Fruit fly (Drosophila melanogaster) whole organism, embryonic: ENCODE measurements around the gene Cep290.

ENCODE experiments used
- Adf1 ChIP-seq: fragments of 200-800 bp; sonication (Bioruptor generic); IDR thresholded peaks from 2 replicates; pipeline ENCODE4 v1.3.6; 2022; ENCODE audit warnings: missing biosample characterization, missing genetic modification characterization
- Atf3 ChIP-seq: fragments of 200-800 bp; sonication (Bioruptor generic); optimal IDR thresholded peaks from 3 replicates; lab custom pipeline; 2016; ENCODE audit warnings: missing biosample characterization, missing genetic modification characterization
- Bdp1 ChIP-seq: fragments of 200-800 bp; sonication (Bioruptor generic); optimal IDR thresholded peaks from 3 replicates; lab custom pipeline; 2016; ENCODE audit warnings: missing biosample characterization, missing genetic modification characterization
- CG11093 ChIP-seq: fragments of 200-800 bp; sonication (Bioruptor generic); IDR thresholded peaks from 3 replicates; pipeline ENCODE4 v1.3.6; 2022; ENCODE audit warnings: missing biosample characterization, missing genetic modification characterization
- CG11456 ChIP-seq: fragments of 200-800 bp; sonication (Bioruptor generic); IDR thresholded peaks from 3 replicates; pipeline ENCODE4 v1.3.6; 2022; ENCODE audit warnings: missing biosample characterization, missing genetic modification characterization
- CG15011 ChIP-seq: fragments of 200-800 bp; sonication (Bioruptor generic); optimal IDR thresholded peaks from 3 replicates; lab custom pipeline; 2018; ENCODE audit warnings: missing biosample characterization, mild to moderate bottlenecking, missing genetic modification characterization
- CG16779 ChIP-seq: fragments of 200-800 bp; sonication (Bioruptor generic); IDR thresholded peaks from 2 replicates; pipeline ENCODE4 v1.3.6; 2022; ENCODE audit warnings: missing biosample characterization, missing genetic modification characterization
- CG16813 ChIP-seq: fragments of 200-800 bp; sonication (Bioruptor generic); IDR thresholded peaks from 3 replicates; pipeline ENCODE4 v1.3.6; 2022; ENCODE audit warnings: missing biosample characterization, missing genetic modification characterization; ENCODE audit not compliant: partially characterized antibody
- CG18619 ChIP-seq: fragments of 200-800 bp; sonication (Bioruptor generic); optimal IDR thresholded peaks from 3 replicates; lab custom pipeline; 2017; ENCODE audit warnings: missing biosample characterization, mild to moderate bottlenecking, missing genetic modification characterization
- CG3163 ChIP-seq: fragments of 200-800 bp; sonication (Bioruptor generic); optimal IDR thresholded peaks from 3 replicates; lab custom pipeline; 2016; ENCODE audit warnings: missing biosample characterization, missing genetic modification characterization
- CG34422 ChIP-seq: fragments of 200-800 bp; sonication (Bioruptor generic); IDR thresholded peaks from 3 replicates; pipeline ENCODE4 v1.3.6; 2022; ENCODE audit warnings: missing biosample characterization, missing genetic modification characterization
- CG4328 ChIP-seq: fragments of 200-800 bp; sonication (Bioruptor generic); optimal IDR thresholded peaks from 3 replicates; lab custom pipeline; 2017; ENCODE audit warnings: missing biosample characterization, missing genetic modification reagents, missing genetic modification characterization
- CG6254 ChIP-seq: fragments of 200-800 bp; sonication (Bioruptor generic); optimal IDR thresholded peaks from 3 replicates; lab custom pipeline; 2017; ENCODE audit warnings: mild to moderate bottlenecking, missing biosample characterization, missing genetic modification reagents, missing genetic modification characterization
- CG6791 ChIP-seq: fragments of 200-800 bp; sonication (Bioruptor generic); IDR thresholded peaks from 3 replicates; pipeline ENCODE4 v1.3.6; 2022; ENCODE audit warnings: missing biosample characterization, missing genetic modification characterization; ENCODE audit not compliant: partially characterized antibody
- Deaf1 ChIP-seq: fragments of 200-800 bp; optimal IDR thresholded peaks from 3 replicates; lab custom pipeline; 2019; ENCODE audit warnings: missing biosample characterization, mild to moderate bottlenecking, missing genetic modification characterization, moderate library complexity
- Doc3 ChIP-seq: fragments of 200-800 bp; sonication (Bioruptor generic); IDR thresholded peaks from 3 replicates; pipeline ENCODE4 v1.3.6; 2022; ENCODE audit warnings: missing biosample characterization, missing genetic modification characterization; ENCODE audit not compliant: partially characterized antibody
- Ets65A ChIP-seq: fragments of 200-800 bp; sonication (Bioruptor generic); peaks from one replicate; lab custom pipeline; 2016; ENCODE audit warnings: missing biosample characterization, missing genetic modification characterization
- Fer2 ChIP-seq: fragments of 200-800 bp; sonication (Bioruptor generic); optimal IDR thresholded peaks from 2 replicates; lab custom pipeline; 2018; ENCODE audit warnings: missing biosample characterization, mild to moderate bottlenecking, missing genetic modification characterization, moderate library complexity
- Hr39 ChIP-seq: fragments of >200 bp; optimal IDR thresholded peaks from 2 replicates; lab custom pipeline; 2017
- Hr78 ChIP-seq, 2 experiments: fragments of 200-800 bp in 1 of 2; fragments of >200 bp in 1 of 2; sonication (Bioruptor generic) in 1 of 2; optimal IDR thresholded peaks; 2 replicates each; lab custom pipeline; 2017 to 2019; ENCODE audit warnings: missing biosample characterization in 2 of 2, missing genetic modification characterization in 2 of 2, mild to moderate bottlenecking in 1 of 2, moderate library complexity in 1 of 2
- MESR4 ChIP-seq: fragments of 200-800 bp; sonication (Bioruptor generic); optimal IDR thresholded peaks from 2 replicates; lab custom pipeline; 2018; ENCODE audit warnings: missing biosample characterization, mild to moderate bottlenecking, missing genetic modification characterization, moderate library complexity
- Oli ChIP-seq: fragments of 200-800 bp; sonication (Bioruptor generic); optimal IDR thresholded peaks from 2 replicates; lab custom pipeline; 2018; ENCODE audit warnings: missing biosample characterization, mild to moderate bottlenecking, missing genetic modification characterization, moderate library complexity
- Spps ChIP-seq: fragments of 200-800 bp; sonication (Bioruptor generic); optimal IDR thresholded peaks from 2 replicates; lab custom pipeline; 2018; ENCODE audit warnings: missing biosample characterization, mild to moderate bottlenecking, missing genetic modification characterization
- TFAM ChIP-seq: fragments of 200-800 bp; sonication (Bioruptor generic); optimal IDR thresholded peaks from 2 replicates; lab custom pipeline; 2017; ENCODE audit warnings: missing biosample characterization, missing genetic modification characterization, inconsistent platforms
- Xrp1 ChIP-seq: fragments of 200-800 bp; sonication (Bioruptor generic); IDR thresholded peaks from 2 replicates; pipeline ENCODE4 v1.3.6; 2022; ENCODE audit warnings: missing biosample characterization, missing genetic modification characterization
- YL-1 ChIP-seq: fragments of 200-800 bp; sonication (Bioruptor generic); optimal IDR thresholded peaks from 3 replicates; lab custom pipeline; 2017; ENCODE audit warnings: missing biosample characterization, mild to moderate bottlenecking, missing genetic modification characterization
- abd-A ChIP-seq: fragments of 200-800 bp; sonication (Bioruptor generic); optimal IDR thresholded peaks from 3 replicates; lab custom pipeline; 2019; ENCODE audit warnings: missing biosample characterization, mild to moderate bottlenecking, missing genetic modification characterization, moderate library complexity
- al ChIP-seq: fragments of 200-800 bp; sonication (Bioruptor generic); IDR thresholded peaks from 2 replicates; pipeline ENCODE4 v1.3.6; 2022; ENCODE audit warnings: missing biosample characterization, missing genetic modification characterization
- ase ChIP-seq: fragments of 200-800 bp; sonication (Bioruptor generic); IDR thresholded peaks from 3 replicates; pipeline ENCODE4 v1.3.6; 2022; ENCODE audit warnings: missing biosample characterization, missing genetic modification characterization
- bbx ChIP-seq: fragments of 200-800 bp; sonication (Bioruptor generic); IDR thresholded peaks from 2 replicates; pipeline ENCODE4 v1.3.6; 2022; ENCODE audit warnings: missing biosample characterization, missing genetic modification characterization; ENCODE audit not compliant: partially characterized antibody
- br ChIP-seq: fragments of >200 bp; optimal IDR thresholded peaks from 2 replicates; lab custom pipeline; 2017
- cad ChIP-seq: fragments of >200 bp; optimal IDR thresholded peaks from 2 replicates; lab custom pipeline; 2017; ENCODE audit warnings: missing biosample characterization, missing genetic modification characterization
- chn ChIP-seq: fragments of 200-800 bp; sonication (Bioruptor generic); optimal IDR thresholded peaks from 2 replicates; lab custom pipeline; 2016; ENCODE audit warnings: missing biosample characterization, missing genetic modification characterization
- ci ChIP-seq: fragments of 200-800 bp; sonication (Bioruptor generic); IDR thresholded peaks from 3 replicates; pipeline ENCODE4 v1.3.6; 2022; ENCODE audit warnings: missing biosample characterization, missing genetic modification characterization
- corto ChIP-seq: fragments of 200-800 bp; sonication (Bioruptor generic); optimal IDR thresholded peaks from 2 replicates; lab custom pipeline; 2016; ENCODE audit warnings: missing biosample characterization, mild to moderate bottlenecking, missing genetic modification characterization, moderate library complexity
- dmrt11E ChIP-seq: fragments of 200-800 bp; sonication (Bioruptor generic); optimal IDR thresholded peaks from 3 replicates; lab custom pipeline; 2018; ENCODE audit warnings: missing biosample characterization, mild to moderate bottlenecking, missing genetic modification characterization, moderate library complexity
- fru ChIP-seq: fragments of >200 bp; optimal IDR thresholded peaks from 2 replicates; lab custom pipeline; 2017
- her ChIP-seq: fragments of 200-800 bp; sonication (Bioruptor generic); optimal IDR thresholded peaks from 2 replicates; lab custom pipeline; 2016; ENCODE audit warnings: missing biosample characterization, missing genetic modification characterization
- hkb ChIP-seq, 2 experiments: fragments of 200-800 bp in 1 of 2; fragments of >200 bp in 1 of 2; sonication (Bioruptor generic) in 1 of 2; IDR thresholded peaks in 1 of 2; optimal IDR thresholded peaks in 1 of 2; 2 replicates each; pipeline versions ENCODE4 v1.3.6 to Lab custom; 2017 to 2022; ENCODE audit warnings: missing biosample characterization in 1 of 2, missing genetic modification characterization in 1 of 2
- knrl ChIP-seq: fragments of 200-800 bp; sonication (Bioruptor generic); IDR thresholded peaks from 3 replicates; pipeline ENCODE4 v1.3.6; 2022; ENCODE audit warnings: missing biosample characterization, missing genetic modification characterization; ENCODE audit not compliant: partially characterized antibody
- lbe ChIP-seq: fragments of 200-800 bp; sonication (Bioruptor generic); optimal IDR thresholded peaks from 2 replicates; lab custom pipeline; 2016; ENCODE audit warnings: missing biosample characterization, mild to moderate bottlenecking, missing genetic modification characterization
- nerfin-2 ChIP-seq: fragments of 200-800 bp; sonication (Bioruptor generic); IDR thresholded peaks from 2 replicates; pipeline ENCODE4 v1.3.6; 2022; ENCODE audit warnings: missing biosample characterization, missing genetic modification characterization; ENCODE audit not compliant: partially characterized antibody
- p53 ChIP-seq: fragments of 200-800 bp; sonication (Bioruptor generic); optimal IDR thresholded peaks from 2 replicates; lab custom pipeline; 2016; ENCODE audit warnings: missing biosample characterization, missing genetic modification characterization
- prd ChIP-seq, 3 experiments: fragments of >200 bp in 2 of 3; fragments of 200-800 bp in 1 of 3; sonication (Bioruptor generic) in 1 of 3; optimal IDR thresholded peaks in 2 of 3; IDR thresholded peaks in 1 of 3; 2 replicates in 2 of 3; 3 replicates in 1 of 3; pipeline versions ENCODE4 v1.3.6 to Lab custom; 2017 to 2022; ENCODE audit warnings: missing biosample characterization in 1 of 3, missing genetic modification characterization in 1 of 3
- pum ChIP-seq: fragments of 200-800 bp; sonication (Bioruptor generic); optimal IDR thresholded peaks from 2 replicates; lab custom pipeline; 2016; ENCODE audit warnings: missing biosample characterization, missing genetic modification characterization
- ranshi ChIP-seq: fragments of 200-800 bp; sonication (Bioruptor generic); IDR thresholded peaks from 2 replicates; pipeline ENCODE4 v1.3.6; 2022; ENCODE audit warnings: missing biosample characterization, missing genetic modification characterization
- sc ChIP-seq, 3 experiments: fragments of >200 bp in 2 of 3; fragments of 200-800 bp in 1 of 3; sonication (Bioruptor generic) in 1 of 3; optimal IDR thresholded peaks; 2 replicates in 2 of 3; 3 replicates in 1 of 3; lab custom pipeline; 2017; ENCODE audit warnings: mild to moderate bottlenecking in 1 of 3, missing biosample characterization in 1 of 3, missing genetic modification characterization in 1 of 3, missing genetic modification reagents in 1 of 3
- sim ChIP-seq: fragments of 200-800 bp; sonication (Bioruptor generic); IDR thresholded peaks from 2 replicates; pipeline ENCODE4 v1.3.6; 2022; ENCODE audit warnings: missing biosample characterization, missing genetic modification characterization
- tll ChIP-seq, 2 experiments: fragments of 200-800 bp in 1 of 2; fragments of >200 bp in 1 of 2; sonication (Bioruptor generic) in 1 of 2; optimal IDR thresholded peaks; 2 replicates each; lab custom pipeline; 2017 to 2019; ENCODE audit warnings: missing biosample characterization in 2 of 2, missing genetic modification characterization in 2 of 2, mild to moderate bottlenecking in 1 of 2, moderate library complexity in 1 of 2

Gene Cep290

dm6 chr3L:802700-803273 lies 40.9 kb upstream of the Cep290 start (continued):
- no peak for TF ChIP-seq CG16813 (GFP tag; lab: Robert Waterston, UW)
- TF ChIP-seq ase (GFP tag; lab: Robert Waterston, UW) = peak; percentile 89
- peak; percentile 79 for TF ChIP-seq Atf3
- TF ChIP-seq CG16779 = peak; percentile 88
- peak; percentile 94 for TF ChIP-seq CG11456 (GFP tag; lab: Robert Waterston, UW)
- peak; percentile 93 for TF ChIP-seq CG34422
- TF ChIP-seq bbx = no peak
- TF ChIP-seq ci (GFP tag; lab: Robert Waterston, UW) = peak; percentile 97
- peak; percentile 70; the same call in 1 of the 2 replicates for TF ChIP-seq sim (GFP tag; lab: Robert Waterston, UW)
- no peak for TF ChIP-seq sc (optimal IDR thresholded peaks at IDR 0.05; lab: Kevin White, UChicago)
- TF ChIP-seq sc (GFP tag; optimal IDR thresholded peaks at IDR 0.05; lab: Kevin White, UChicago) = peak; percentile 67
- TF ChIP-seq CG18619 = peak; percentile 80
- TF ChIP-seq her (GFP tag; lab: Kevin White, UChicago) = peak; percentile 92
- TF ChIP-seq MESR4 (GFP tag; lab: Kevin White, UChicago) = peak; percentile 27
- no peak for TF ChIP-seq hkb (optimal IDR thresholded peaks at IDR 0.05; lab: Kevin White, UChicago)
- TF ChIP-seq hkb (GFP tag; IDR thresholded peaks at IDR 0.05; lab: Robert Waterston, UW) = peak; percentile 91
- peak; percentile 66 for TF ChIP-seq Adf1 (GFP tag; lab: Robert Waterston, UW)
- TF ChIP-seq tll (GFP tag; optimal IDR thresholded peaks at IDR 0.05; lab: Kevin White, UChicago) = no peak
- no peak for TF ChIP-seq br (lab: Kevin White, UChicago)
- TF ChIP-seq CG4328 (GFP tag; lab: Kevin White, UChicago) = peak; percentile 37
- no peak for TF ChIP-seq prd (optimal IDR thresholded peaks at IDR 0.05; lab: Kevin White, UChicago)
- TF ChIP-seq prd (GFP tag; IDR thresholded peaks at IDR 0.05; lab: Robert Waterston, UW) = peak; percentile 96
- TF ChIP-seq nerfin-2 = no peak; the same call in 1 of the 2 replicates
- peak; percentile 77 for TF ChIP-seq dmrt11E (tag; lab: Kevin White, UChicago)
- peak; percentile 88 for TF ChIP-seq corto (GFP tag; lab: Kevin White, UChicago)
- peak; percentile 69 for TF ChIP-seq p53
- no peak for TF ChIP-seq cad (GFP tag; lab: Kevin White, UChicago)
- peak; percentile 91 for TF ChIP-seq ranshi (GFP tag; lab: Robert Waterston, UW)
- no peak for TF ChIP-seq fru (lab: Kevin White, UChicago)
- TF ChIP-seq Hr39 = no peak
- peak; percentile 63 for TF ChIP-seq al (GFP tag; lab: Robert Waterston, UW)
- TF ChIP-seq lbe (GFP tag; lab: Kevin White, UChicago) = peak; percentile 90
- TF ChIP-seq Hr78 (GFP tag; optimal IDR thresholded peaks at IDR 0.05; lab: Kevin White, UChicago) = peak in 1 of 2 experiments; percentile 56
- no peak for TF ChIP-seq Doc3 (GFP tag; lab: Robert Waterston, UW)
- TF ChIP-seq YL-1 (GFP tag; lab: Kevin White, UChicago) = no peak
- TF ChIP-seq CG3163 (GFP tag; lab: Kevin White, UChicago) = peak; percentile 71
- TF ChIP-seq CG11093 (GFP tag; lab: Robert Waterston, UW) = peak; percentile 92
- peak; percentile 83 for TF ChIP-seq pum (GFP tag; lab: Kevin White, UChicago)
- peak; percentile 99 for TF ChIP-seq Ets65A (GFP tag; lab: Kevin White, UChicago)
- peak; percentile 87 for TF ChIP-seq chn (GFP tag; lab: Kevin White, UChicago)
- peak; percentile 88 for TF ChIP-seq Oli (tag; lab: Kevin White, UChicago)
- no peak for TF ChIP-seq TFAM (GFP tag; lab: Kevin White, UChicago)
- peak; percentile 55 for TF ChIP-seq Fer2
- no peak for TF ChIP-seq knrl (GFP tag; lab: Robert Waterston, UW)
- peak; percentile 68 for TF ChIP-seq Bdp1 (GFP tag; lab: Kevin White, UChicago)
- TF ChIP-seq CG15011 = peak; percentile 76
- peak; percentile 57 for TF ChIP-seq Spps (tag; lab: Kevin White, UChicago)
- TF ChIP-seq CG6791 (GFP tag; lab: Robert Waterston, UW) = no peak
- peak; percentile 70 for TF ChIP-seq abd-A (tag; lab: Kevin White, UChicago)
- TF ChIP-seq CG6254 (GFP tag; lab: Kevin White, UChicago) = peak; percentile 19
- peak; percentile 62 for TF ChIP-seq Deaf1 (tag; lab: Kevin White, UChicago)
- peak; percentile 94 for TF ChIP-seq Xrp1 (GFP tag; lab: Robert Waterston, UW)
